Fruit fly (Drosophila melanogaster): ENCODE measurements around the gene dnk.

dnk gene

dm6 chr3R:19028758-19029157 lies 48.0 kb downstream of the dnk start, which contains the start of the genes GatA and P5cr (continued):
- TF ChIP-seq caup (GFP tag; optimal IDR thresholded peaks at IDR 0.05; ENCODE audit: severe bottlenecking) (peak; percentile 78), lbe (GFP tag; optimal IDR thresholded peaks at IDR 0.05) (peak; percentile 56), CG11093 (GFP tag; IDR thresholded peaks at IDR 0.05) (no peak; the same call in 2 of the 3 replicates), CG7839 (tag; optimal IDR thresholded peaks at IDR 0.05) (peak; percentile 80), NFAT (GFP tag; IDR thresholded peaks at IDR 0.05) (peak; percentile 97), CG34422 (GFP tag; IDR thresholded peaks at IDR 0.05) (peak; percentile 77; the same call in 1 of the 3 replicates), CG8478 (optimal IDR thresholded peaks at IDR 0.05) (no peak), CG13424 (tag; optimal IDR thresholded peaks at IDR 0.05) (peak; percentile 82), Taf1 (GFP tag; IDR thresholded peaks at IDR 0.05) (peak; percentile 56; the same call in 1 of the 2 replicates), CG15514 (GFP tag; optimal IDR thresholded peaks at IDR 0.05) (peak; percentile 82), CG6689 (GFP tag; IDR thresholded peaks at IDR 0.05) (peak; percentile 65), bsh (GFP tag; optimal IDR thresholded peaks at IDR 0.05) (peak; percentile 51 to 69), CG3163 (GFP tag; optimal IDR thresholded peaks at IDR 0.05) (peak; percentile 66), CG3847 (GFP tag; IDR thresholded peaks at IDR 0.05) (peak; percentile 83), Blimp-1 (GFP tag; optimal IDR thresholded peaks at IDR 0.05) (no peak), shn (GFP tag; optimal IDR thresholded peaks at IDR 0.05) (peak; percentile 85), ATbp (GFP tag; optimal IDR thresholded peaks at IDR 0.05) (peak; percentile 58), Kr (GFP tag; optimal IDR thresholded peaks at IDR 0.05) (no peak), CG4404 (GFP tag; IDR thresholded peaks at IDR 0.05) (peak; percentile 49; the same call in 1 of the 2 replicates), CG10543 (GFP tag; optimal IDR thresholded peaks at IDR 0.05) (peak; percentile 30), HLH54F (GFP tag; optimal IDR thresholded peaks at IDR 0.05) (peak; percentile 92), fru (optimal IDR thresholded peaks at IDR 0.05) (no peak), CG15073 (GFP tag; optimal IDR thresholded peaks at IDR 0.05) (no peak), Antp (GFP tag; optimal IDR thresholded peaks at IDR 0.05) (peak; percentile 93), Eip74EF (GFP tag; optimal IDR thresholded peaks at IDR 0.05) (no peak), h (optimal IDR thresholded peaks at IDR 0.05) (no peak), Nf-YB (GFP tag; optimal IDR thresholded peaks at IDR 0.05) (peak; percentile 15), CG15696 (tag; optimal IDR thresholded peaks at IDR 0.05) (peak; percentile 6), Ada2b (GFP tag; IDR thresholded peaks at IDR 0.05) (peak; percentile 76), nmo (GFP tag; optimal IDR thresholded peaks at IDR 0.05) (peak; percentile 40), CG9876 (GFP tag; optimal IDR thresholded peaks at IDR 0.05) (peak; percentile 82), z (GFP tag; IDR thresholded peaks at IDR 0.05) (no peak), ken (GFP tag; IDR thresholded peaks at IDR 0.05) (peak; percentile 86), ssp (GFP tag; IDR thresholded peaks at IDR 0.05) (peak; percentile 44), CG6765 (GFP tag; optimal IDR thresholded peaks at IDR 0.05) (peak; percentile 70), grn (GFP tag; optimal IDR thresholded peaks at IDR 0.05) (peak; percentile 74), CG8944 (GFP tag; optimal IDR thresholded peaks at IDR 0.05) (peak; percentile 86), CG12942 (GFP tag; optimal IDR thresholded peaks at IDR 0.05) (peak; percentile 85), Elba2 (GFP tag; optimal IDR thresholded peaks at IDR 0.05) (no peak), pb (GFP tag; optimal IDR thresholded peaks at IDR 0.05) (peak; percentile 64), otp (GFP tag; IDR thresholded peaks at IDR 0.05) (peak; percentile 86), pum (GFP tag; optimal IDR thresholded peaks at IDR 0.05) (peak; percentile 84), HLHmδ (GFP tag; optimal IDR thresholded peaks at IDR 0.05) (no peak), Hr39 (optimal IDR thresholded peaks at IDR 0.05) (no peak), pnt (GFP tag; optimal IDR thresholded peaks at IDR 0.05) (peak; percentile 78), Doc3 (GFP tag; IDR thresholded peaks at IDR 0.05; ENCODE audit: partially characterized antibody) (no peak), CG16815 (GFP tag; optimal IDR thresholded peaks at IDR 0.05) (peak; percentile 61), luna (GFP tag; optimal IDR thresholded peaks at IDR 0.05) (peak; percentile 69), CG18764 (GFP tag; optimal IDR thresholded peaks at IDR 0.05) (peak; percentile 67), CG10274 (GFP tag; optimal IDR thresholded peaks at IDR 0.05) (peak; percentile 19), B-H1 (GFP tag; IDR thresholded peaks at IDR 0.05) (peak; percentile 48; the same call in 1 of the 3 replicates), CG7745 (tag; optimal IDR thresholded peaks at IDR 0.05) (no peak)

Data from whole organism, embryonic.